Worm (Caenorhabditis elegans) whole organism, late embryonic: ENCODE results near the gene T04C12.7.

Source experiments
- C38D4.7 ChIP-seq: fragments of 200-800 bp; sonication (Bioruptor generic); optimal IDR thresholded peaks from 2 replicates; lab custom pipeline; 2018; ENCODE audit warnings: mild to moderate bottlenecking, missing genetic modification characterization, moderate library complexity, missing compliant biosample characterization
- F13H6.1 ChIP-seq: sonication (generic microtip); optimal IDR thresholded peaks from 2 replicates; lab custom pipeline; 2016; ENCODE audit warnings: missing genetic modification characterization, missing compliant biosample characterization
- ama-1 ChIP-seq: fragments of 150-350 bp; optimal IDR thresholded peaks from 2 replicates; lab custom pipeline; 2014
- ceh-22 ChIP-seq: sonication (generic microtip); optimal IDR thresholded peaks from 2 replicates; lab custom pipeline; 2017; ENCODE audit warnings: missing biosample characterization, missing genetic modification characterization
- dmd-4 ChIP-seq: sonication (generic microtip); optimal IDR thresholded peaks from 2 replicates; lab custom pipeline; 2016; ENCODE audit warnings: borderline replicate concordance, missing genetic modification characterization, missing compliant biosample characterization
- dve-1 ChIP-seq: sonication (generic microtip); optimal IDR thresholded peaks from 2 replicates; lab custom pipeline; 2017; ENCODE audit warnings: antibody characterized with exemption, mild to moderate bottlenecking, missing genetic modification characterization, missing compliant biosample characterization
- hlh-15 ChIP-seq: sonication (generic microtip); optimal IDR thresholded peaks from 2 replicates; lab custom pipeline; 2016; ENCODE audit warnings: missing genetic modification characterization, missing compliant biosample characterization
- nfya-1 ChIP-seq: sonication (generic microtip); optimal IDR thresholded peaks from 2 replicates; lab custom pipeline; 2017; ENCODE audit warnings: missing genetic modification characterization, mild to moderate bottlenecking, missing compliant biosample characterization, antibody characterized with exemption, moderate library complexity
- pat-9 ChIP-seq: fragments of 200-800 bp; sonication (Bioruptor generic); optimal IDR thresholded peaks from 2 replicates; lab custom pipeline; 2018; ENCODE audit warnings: mild to moderate bottlenecking, missing genetic modification characterization, moderate library complexity, missing compliant biosample characterization
- pha-4 ChIP-seq: fragments of 150-350 bp; optimal IDR thresholded peaks from 2 replicates; lab custom pipeline; 2018; ENCODE audit warnings: missing biosample characterization, missing genetic modification reagents, missing genetic modification characterization
- syd-9 ChIP-seq: sonication (generic microtip); optimal IDR thresholded peaks from 2 replicates; lab custom pipeline; 2016; ENCODE audit warnings: mild to moderate bottlenecking, missing genetic modification characterization, moderate library complexity, missing compliant biosample characterization
- unc-3 ChIP-seq, 2 experiments: fragments of 200-800 bp in 1 of 2; sonication (Bioruptor generic) in 1 of 2; sonication (generic microtip) in 1 of 2; conservative IDR thresholded peaks in 1 of 2; optimal IDR thresholded peaks in 1 of 2; 2 replicates each; pipeline versions ENCODE4 v1.3.6 to Lab custom; 2016 to 2022; ENCODE audit warnings: missing compliant biosample characterization in 2 of 2, missing genetic modification characterization in 2 of 2, missing genetic modification reagents in 1 of 2

DNA sequence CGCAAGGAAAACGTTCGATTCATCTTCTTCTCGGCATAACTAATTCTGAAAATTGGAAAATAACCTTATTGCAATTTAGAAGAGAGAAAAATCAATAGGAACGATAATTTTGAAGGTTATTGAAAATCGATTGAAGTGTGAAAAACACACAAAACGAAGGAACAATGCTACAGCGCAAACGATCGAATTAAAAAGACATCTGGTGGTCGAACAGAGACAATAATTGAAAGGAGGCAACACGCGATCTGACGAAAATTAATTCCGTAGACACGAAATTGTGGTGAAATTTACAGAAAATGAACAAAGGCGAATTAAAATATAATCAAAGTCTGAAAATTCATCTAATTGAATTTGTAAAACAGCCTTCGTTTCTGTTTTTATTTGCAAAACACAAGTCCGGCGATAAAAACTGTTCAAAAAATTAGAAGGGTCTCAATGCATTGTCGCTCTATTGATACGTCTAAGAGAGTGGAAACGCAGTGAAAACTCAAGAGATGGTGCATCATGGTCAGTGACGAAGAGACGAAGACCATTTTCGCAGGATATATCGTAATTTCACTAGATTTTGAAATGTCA is 14.5 kb upstream of the T04C12.7 start, which contains the start of gene pak-2:
- TF ChIP-seq dmd-4 (tag; lab: Kevin White, UChicago): peak; percentile 34
- no peak for TF ChIP-seq pat-9
- TF ChIP-seq ama-1 (lab: Kevin White, UChicago): no peak
- TF ChIP-seq hlh-15 (tag; lab: Kevin White, UChicago): peak; percentile 66
- TF ChIP-seq nfya-1 (tag; lab: Kevin White, UChicago): peak; percentile 54
- peak; percentile 19 for TF ChIP-seq dve-1 (tag; lab: Kevin White, UChicago)
- peak; percentile 14 for TF ChIP-seq C38D4.7 (GFP tag; lab: Kevin White, UChicago)
- peak; percentile 91 for TF ChIP-seq F13H6.1 (tag; lab: Kevin White, UChicago)
- no peak for TF ChIP-seq pha-4 (tag; lab: Kevin White, UChicago)
- peak; percentile 45 for TF ChIP-seq syd-9 (tag; lab: Kevin White, UChicago)
- TF ChIP-seq unc-3 (GFP tag; conservative IDR thresholded peaks at IDR 0.05; lab: Robert Waterston, UW): no peak
- peak; percentile 77 for TF ChIP-seq unc-3 (tag; optimal IDR thresholded peaks at IDR 0.05; lab: Kevin White, UChicago)
- no peak for TF ChIP-seq ceh-22 (tag; lab: Kevin White, UChicago)
